Fruit fly (Drosophila melanogaster): ENCODE results near the gene CG6729.
A peak's percentile ranks its signal among the peaks of the same experiment; 100 is the strongest.

CG6729 gene

dm6 chr2L:10767597-10768188 lies 24.0 kb upstream of the CG6729 start, which contains the start of gene Ubc2 (continued):
- peak; percentile 57 for TF ChIP-seq CG14710 (tag; optimal IDR thresholded peaks at IDR 0.05)
- TF ChIP-seq exex (tag; optimal IDR thresholded peaks at IDR 0.05): no peak
- no peak for TF ChIP-seq trh (GFP tag; optimal IDR thresholded peaks at IDR 0.05)
- no peak for TF ChIP-seq gsb (GFP tag; IDR thresholded peaks at IDR 0.05)
- TF ChIP-seq Stat92E (GFP tag; optimal IDR thresholded peaks at IDR 0.05): no peak
- TF ChIP-seq CG18599 (GFP tag; optimal IDR thresholded peaks at IDR 0.05): no peak
- TF ChIP-seq dan (GFP tag; IDR thresholded peaks at IDR 0.05): no peak
- no peak for TF ChIP-seq salm (tag; optimal IDR thresholded peaks at IDR 0.05)
- no peak for TF ChIP-seq sr (GFP tag; IDR thresholded peaks at IDR 0.05)
- peak; percentile 83 for TF ChIP-seq knrl (GFP tag; IDR thresholded peaks at IDR 0.05; ENCODE audit: partially characterized antibody)
- TF ChIP-seq CG2199 (GFP tag; IDR thresholded peaks at IDR 0.05): no peak
- no peak for TF ChIP-seq ewg (GFP tag; optimal IDR thresholded peaks at IDR 0.05)
- TF ChIP-seq disco-r (GFP tag; optimal IDR thresholded peaks at IDR 0.05): no peak
- TF ChIP-seq schlank (tag; optimal IDR thresholded peaks at IDR 0.05): no peak
- TF ChIP-seq Ssrp (tag; optimal IDR thresholded peaks at IDR 0.05): no peak
- TF ChIP-seq CG11504 (tag; optimal IDR thresholded peaks at IDR 0.05): no peak
- peak; percentile 40 for TF ChIP-seq Sin3A (optimal IDR thresholded peaks at IDR 0.05)
- no peak for TF ChIP-seq caup (GFP tag; optimal IDR thresholded peaks at IDR 0.05; ENCODE audit: severe bottlenecking)
- no peak for TF ChIP-seq CG6765 (GFP tag; optimal IDR thresholded peaks at IDR 0.05)
- no peak for TF ChIP-seq CG4282 (GFP tag; optimal IDR thresholded peaks at IDR 0.05)
- TF ChIP-seq CG1602 (GFP tag; optimal IDR thresholded peaks at IDR 0.05): no peak
- peak; percentile 40 for TF ChIP-seq CG9797 (GFP tag; optimal IDR thresholded peaks at IDR 0.05)
- peak; percentile 90 for TF ChIP-seq Opbp (GFP tag; IDR thresholded peaks at IDR 0.05; ENCODE audit: partially characterized antibody)
- no peak for TF ChIP-seq CG3838 (GFP tag; optimal IDR thresholded peaks at IDR 0.05)
- TF ChIP-seq Dll (GFP tag; IDR thresholded peaks at IDR 0.05; ENCODE audit: partially characterized antibody): peak; percentile 79
- peak; percentile 83 for TF ChIP-seq CG16813 (GFP tag; IDR thresholded peaks at IDR 0.05; ENCODE audit: partially characterized antibody)
- peak; percentile 72 for TF ChIP-seq Doc3 (GFP tag; IDR thresholded peaks at IDR 0.05; ENCODE audit: partially characterized antibody)
- peak; percentile 29 for TF ChIP-seq PHDP (tag; optimal IDR thresholded peaks at IDR 0.05)
- peak; percentile 6 for TF ChIP-seq CG13775 (GFP tag; optimal IDR thresholded peaks at IDR 0.05)
- TF ChIP-seq Hand (GFP tag; optimal IDR thresholded peaks at IDR 0.05): no peak
- peak; percentile 40 for TF ChIP-seq CG3847 (GFP tag; IDR thresholded peaks at IDR 0.05)
- TF ChIP-seq Bdp1 (GFP tag; optimal IDR thresholded peaks at IDR 0.05): no peak
- no peak for TF ChIP-seq CG17359 (tag; optimal IDR thresholded peaks at IDR 0.05)
- TF ChIP-seq Ets65A (GFP tag): no peak
- TF ChIP-seq Abd-B (GFP tag; optimal IDR thresholded peaks at IDR 0.05): peak; percentile 20
- TF ChIP-seq sqz (GFP tag; optimal IDR thresholded peaks at IDR 0.05): peak; percentile 14
- TF ChIP-seq CG2712 (tag; optimal IDR thresholded peaks at IDR 0.05): peak; percentile 37
- peak; percentile 35 for TF ChIP-seq CoRest (tag; optimal IDR thresholded peaks at IDR 0.05)
- 0 out of 4 replicates have a peak, but pooled peaks have one; percentile 7 for TF ChIP-seq chinmo (GFP tag; IDR thresholded peaks at IDR 0.05; ENCODE audit: partially characterized antibody)
- TF ChIP-seq YL-1 (GFP tag; optimal IDR thresholded peaks at IDR 0.05): peak; percentile 54
- no peak for TF ChIP-seq psq (GFP tag; optimal IDR thresholded peaks at IDR 0.05)
- TF ChIP-seq CG11093 (GFP tag; IDR thresholded peaks at IDR 0.05): no peak
- no peak for TF ChIP-seq CG12236 (GFP tag; optimal IDR thresholded peaks at IDR 0.05)
- TF ChIP-seq tgo (GFP tag; IDR thresholded peaks at IDR 0.05): no peak
- no peak for TF ChIP-seq CG10147 (GFP tag; optimal IDR thresholded peaks at IDR 0.05)
- no peak for TF ChIP-seq CG10366 (GFP tag; IDR thresholded peaks at IDR 0.05)
- no peak for TF ChIP-seq CG12942 (GFP tag; optimal IDR thresholded peaks at IDR 0.05)
- TF ChIP-seq Mrtf (GFP tag; IDR thresholded peaks at IDR 0.05): no peak
- TF ChIP-seq CG42726 (GFP tag; IDR thresholded peaks at IDR 0.05; ENCODE audit: partially characterized antibody): peak; percentile 88
- TF ChIP-seq onecut (GFP tag; IDR thresholded peaks at IDR 0.05): no peak

Data from whole organism, embryonic.